Worm (Caenorhabditis elegans): Measurements from ENCODE around the gene M163.8.

DNA sequence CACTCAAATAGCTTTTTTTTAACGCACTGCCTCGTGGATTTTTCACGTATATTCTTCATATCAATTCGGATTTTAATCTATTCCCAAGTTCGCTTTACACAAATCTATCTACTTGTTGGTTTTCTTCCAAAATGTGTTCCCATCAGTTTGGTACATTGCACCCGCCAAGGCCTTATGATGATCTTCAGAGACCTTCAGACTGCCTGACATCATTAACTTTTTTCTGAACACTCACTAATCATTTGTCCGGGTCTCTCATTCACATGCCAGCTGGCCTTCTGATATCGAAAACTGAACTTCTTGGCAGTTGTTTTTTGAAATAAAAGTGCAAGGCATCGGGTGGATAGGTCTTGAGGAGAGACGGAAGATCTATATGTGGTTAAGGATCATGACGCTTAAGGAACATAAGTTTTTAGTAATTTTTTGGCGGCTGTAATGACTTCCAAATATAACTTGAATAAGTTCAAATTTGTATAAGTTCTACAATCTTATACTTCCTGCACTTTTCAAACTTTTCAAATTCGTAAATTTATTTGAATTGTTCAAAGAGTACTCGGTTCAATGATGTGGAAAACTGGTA, 15.0 kb downstream of the M163.8 start:
- no peak for TF ChIP-seq nhr-237 (tag; optimal IDR thresholded peaks at IDR 0.05)
- TF ChIP-seq lsy-2 (tag; optimal IDR thresholded peaks at IDR 0.05) = no peak
- no peak for TF ChIP-seq flh-1 (GFP tag; optimal IDR thresholded peaks at IDR 0.05)
- no peak for TF ChIP-seq pha-4 (tag; optimal IDR thresholded peaks at IDR 0.05)
- TF ChIP-seq nhr-12 (tag; optimal IDR thresholded peaks at IDR 0.05) = no peak
- no peak for TF ChIP-seq unc-62 (GFP tag; optimal IDR thresholded peaks at IDR 0.05)
- no peak for TF ChIP-seq hlh-1 (tag; optimal IDR thresholded peaks at IDR 0.05)
- TF ChIP-seq snpc-4 (tag; optimal IDR thresholded peaks at IDR 0.05) = no peak

All from whole organism, mixed stage, embryonic.